Worm (Caenorhabditis elegans): ENCODE data around the gene F13H8.5.

F13H8.5 gene

DNA sequence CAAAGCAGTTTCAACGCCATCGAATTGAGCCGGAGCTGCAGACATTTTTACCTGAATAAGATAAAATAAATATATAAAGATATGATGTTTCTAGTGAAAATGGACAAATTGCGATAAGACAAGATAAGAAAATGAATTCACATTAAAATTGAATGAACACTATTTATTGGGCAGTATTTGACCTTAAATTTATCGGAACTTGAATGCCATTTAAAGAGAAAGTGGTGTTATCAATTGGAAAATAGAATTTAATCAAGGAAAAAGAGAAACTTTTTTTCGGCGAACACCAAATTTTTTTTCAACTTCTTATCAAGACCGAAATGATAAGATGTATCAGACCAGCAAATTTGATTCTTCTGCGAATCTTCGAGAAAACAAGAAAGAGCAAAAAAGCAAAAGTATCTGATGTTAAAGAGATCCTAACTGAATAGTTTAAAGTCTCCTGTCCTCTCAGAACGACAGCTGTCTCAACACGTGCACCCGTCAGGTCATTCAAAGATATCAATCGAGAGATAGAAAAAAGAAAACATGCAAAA, 34.2 kb upstream of the F13H8.5 start, which contains the start of gene upb-1 (continued):
- no peak for TF ChIP-seq fkh-8 (tag; optimal IDR thresholded peaks at IDR 0.05)
- no peak for TF ChIP-seq ces-1 (GFP tag; optimal IDR thresholded peaks at IDR 0.05)
- TF ChIP-seq aly-2 (tag; optimal IDR thresholded peaks at IDR 0.05) = no peak

DNA sequence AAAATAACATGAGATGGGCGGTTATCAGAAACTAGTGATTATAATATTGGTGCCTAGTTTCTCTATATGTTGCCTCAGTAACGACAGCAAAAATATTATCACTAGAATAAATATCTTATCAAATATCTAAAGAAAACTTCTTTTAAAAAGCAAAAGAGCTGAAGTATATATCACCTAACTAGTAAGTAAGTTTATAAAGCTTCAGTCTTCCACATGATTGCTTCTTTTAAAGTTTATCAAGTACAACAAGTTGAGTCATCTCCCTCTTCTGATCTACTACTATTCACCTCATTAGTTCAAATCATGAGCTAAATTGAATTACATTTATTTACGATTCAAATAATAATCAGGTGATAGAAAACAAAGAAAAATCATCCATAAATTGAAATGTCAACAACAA, 32.2 kb upstream of the F13H8.5 start:
- TF ChIP-seq nhr-19 (GFP tag; conservative IDR thresholded peaks at IDR 0.05) (peak; percentile 3; the same call in 1 of the 2 replicates), elt-2 (tag; optimal IDR thresholded peaks at IDR 0.05) (no peak), fkh-8 (tag; optimal IDR thresholded peaks at IDR 0.05) (peak; percentile 13), lin-35 (GFP tag; optimal IDR thresholded peaks at IDR 0.05) (no peak), grh-1 (GFP tag; IDR thresholded peaks at IDR 0.05) (no peak), nhr-71 (tag; optimal IDR thresholded peaks at IDR 0.05) (peak; percentile 55), isw-1 (GFP tag; IDR thresholded peaks at IDR 0.05) (no peak), ceh-8 (GFP tag; optimal IDR thresholded peaks at IDR 0.05) (peak; percentile 87), swsn-7 (tag; optimal IDR thresholded peaks at IDR 0.05) (peak; percentile 5), nhr-12 (tag; optimal IDR thresholded peaks at IDR 0.05) (no peak), nhr-76 (tag; optimal IDR thresholded peaks at IDR 0.05) (no peak), F16B12.6 (tag; optimal IDR thresholded peaks at IDR 0.05) (no peak), lin-15B (tag; optimal IDR thresholded peaks at IDR 0.05) (no peak), lsy-2 (tag; optimal IDR thresholded peaks at IDR 0.05) (peak; percentile 1 to 32), ztf-11 (tag; optimal IDR thresholded peaks at IDR 0.05) (no peak)

DNA sequence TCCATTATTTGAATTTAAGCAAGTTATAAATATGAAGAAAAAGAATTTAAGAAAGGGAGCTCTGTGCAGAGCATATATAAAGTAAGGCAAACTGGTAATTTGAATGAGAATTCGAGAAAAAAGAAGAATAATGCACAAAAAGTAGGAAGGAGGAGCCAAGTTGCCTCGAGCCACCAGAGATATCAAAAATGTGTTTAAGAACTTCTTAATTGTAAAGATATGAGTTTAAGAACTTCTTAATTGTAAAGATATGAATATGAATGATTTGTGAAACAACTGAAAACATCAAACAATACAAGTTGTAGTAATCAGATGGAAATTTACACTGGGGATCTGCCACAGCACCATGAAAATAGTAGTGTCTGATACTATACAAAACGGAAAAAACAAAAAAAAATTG, 30.9 kb upstream of the F13H8.5 start, which contains the start of gene F13H8.6:
F13H8.6 (minus strand) TSS at position 101 of the 400 bp plus-strand sequence.
- TF ChIP-seq efl-3 (GFP tag; optimal IDR thresholded peaks at IDR 0.05) = no peak
- no peak for TF ChIP-seq dpl-1 (GFP tag; optimal IDR thresholded peaks at IDR 0.05)
- no peak for TF ChIP-seq lin-13 (GFP tag; optimal IDR thresholded peaks at IDR 0.05)
- no peak for TF ChIP-seq lin-15B (tag; optimal IDR thresholded peaks at IDR 0.05)
- TF ChIP-seq mab-9 (GFP tag; IDR thresholded peaks at IDR 0.05) = no peak
- no peak for TF ChIP-seq lin-14 (GFP tag; optimal IDR thresholded peaks at IDR 0.05)
- TF ChIP-seq pax-3 (tag; optimal IDR thresholded peaks at IDR 0.05) = no peak
- TF ChIP-seq C16A3.4 (tag; optimal IDR thresholded peaks at IDR 0.05) = no peak
- TF ChIP-seq unc-98 (GFP tag; IDR thresholded peaks at IDR 0.05) = no peak
- TF ChIP-seq fkh-8 (tag; optimal IDR thresholded peaks at IDR 0.05) = no peak
- no peak for TF ChIP-seq hlh-4 (tag; optimal IDR thresholded peaks at IDR 0.05)
- no peak for TF ChIP-seq ets-5 (GFP tag; IDR thresholded peaks at IDR 0.05)
- no peak for TF ChIP-seq nhr-76 (tag; optimal IDR thresholded peaks at IDR 0.05)
- no peak for TF ChIP-seq alr-1 (tag; optimal IDR thresholded peaks at IDR 0.05; ENCODE audit: borderline replicate concordance)

DNA sequence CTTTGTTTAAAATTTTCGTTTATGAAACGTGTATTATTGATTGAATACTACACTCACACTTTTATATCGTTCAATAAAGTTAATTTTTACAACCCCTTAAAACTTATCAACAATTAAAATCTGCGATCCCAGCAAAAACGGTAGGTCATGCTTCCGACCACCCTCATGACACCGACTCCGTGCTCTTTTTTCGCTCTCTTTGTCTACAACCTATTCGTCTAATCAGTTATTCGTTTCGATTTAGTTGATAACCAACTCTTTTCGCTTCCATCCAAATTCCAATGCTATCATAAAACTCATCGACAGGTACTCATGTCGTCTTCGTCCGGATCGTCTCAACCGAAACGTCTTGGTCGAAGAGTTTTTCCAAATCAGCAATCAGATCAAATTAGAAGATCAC, 27.1 kb upstream of the F13H8.5 start, which contains the start of gene F13H8.1:
F13H8.1 (plus strand) TSS at position 311 of the 400 bp plus-strand sequence.
- TF ChIP-seq elt-2 (tag; optimal IDR thresholded peaks at IDR 0.05) (peak; percentile 54), lin-35 (GFP tag; optimal IDR thresholded peaks at IDR 0.05) (peak in 1 of 2 experiments; percentile 8), mdl-1 (tag; optimal IDR thresholded peaks at IDR 0.05) (no peak), pqm-1 (tag; optimal IDR thresholded peaks at IDR 0.05) (peak; percentile 29)

- no peak for TF ChIP-seq zip-4 (GFP tag; optimal IDR thresholded peaks at IDR 0.05)
- no peak for TF ChIP-seq nhr-11 (tag; optimal IDR thresholded peaks at IDR 0.05)
- no peak for TF ChIP-seq ceh-90 (tag; optimal IDR thresholded peaks at IDR 0.05)
- TF ChIP-seq jun-1 (tag; optimal IDR thresholded peaks at IDR 0.05) = no peak
- TF ChIP-seq dsc-1 (tag; optimal IDR thresholded peaks at IDR 0.05) = no peak
- no peak for TF ChIP-seq mef-2 (tag; optimal IDR thresholded peaks at IDR 0.05)
- peak; percentile 38 for TF ChIP-seq elt-2 (tag; optimal IDR thresholded peaks at IDR 0.05)
- no peak for TF ChIP-seq unc-130 (tag; optimal IDR thresholded peaks at IDR 0.05)
Observed at ce11 chrII:6281903-6282302, 26.0 kb upstream of the F13H8.5 start.

All from whole organism, L1 larva.